Worm (Caenorhabditis elegans) whole organism, L1 larva: ENCODE results near the gene Y23B4A.1.

Experiments used
- ces-1 ChIP-seq: fragments of 150-350 bp; optimal IDR thresholded peaks from 2 replicates; lab custom pipeline; 2014; ENCODE audit warnings: missing biosample characterization, missing genetic modification reagents, missing genetic modification characterization
- dpl-1 ChIP-seq, 3 experiments: fragments of 150-350 bp in 2 of 3; sonication (generic microtip) in 1 of 3; optimal IDR thresholded peaks; 2 replicates each; lab custom pipeline; 2014 to 2017; ENCODE audit warnings: missing biosample characterization in 3 of 3, missing genetic modification characterization in 3 of 3, missing genetic modification reagents in 3 of 3
- efl-1 ChIP-seq, 4 experiments: fragments of 150-350 bp; optimal IDR thresholded peaks in 3 of 4; peaks in 1 of 4; 1 replicate in 1 of 4; 2 replicates in 3 of 4; lab custom pipeline; 2014; ENCODE audit warnings: missing biosample characterization in 2 of 4, missing genetic modification characterization in 2 of 4, missing genetic modification reagents in 2 of 4
- elt-3 ChIP-seq, 6 experiments: fragments of 150-350 bp in 1 of 6; sonication (generic microtip); optimal IDR thresholded peaks; 2 replicates each; lab custom pipeline; 2017 to 2018; ENCODE audit warnings: missing biosample characterization in 6 of 6, missing genetic modification characterization in 6 of 6, inconsistent platforms in 1 of 6
- lin-15B ChIP-seq: fragments of 150-350 bp; sonication (generic microtip); optimal IDR thresholded peaks from 3 replicates; lab custom pipeline; 2014; ENCODE audit warnings: missing biosample characterization, missing genetic modification characterization
- mdl-1 ChIP-seq, 2 experiments: fragments of 150-350 bp; optimal IDR thresholded peaks; 2 replicates each; lab custom pipeline; 2014 to 2017; ENCODE audit warnings: missing biosample characterization in 2 of 2, missing genetic modification characterization in 2 of 2, inconsistent platforms in 1 of 2
- nhr-28 ChIP-seq: fragments of 150-350 bp; optimal IDR thresholded peaks from 2 replicates; lab custom pipeline; 2014; ENCODE audit warnings: missing biosample characterization, missing genetic modification characterization
- zag-1 ChIP-seq: fragments of 150-350 bp; optimal IDR thresholded peaks from 2 replicates; lab custom pipeline; 2014; ENCODE audit warnings: missing biosample characterization, missing genetic modification characterization

DNA sequence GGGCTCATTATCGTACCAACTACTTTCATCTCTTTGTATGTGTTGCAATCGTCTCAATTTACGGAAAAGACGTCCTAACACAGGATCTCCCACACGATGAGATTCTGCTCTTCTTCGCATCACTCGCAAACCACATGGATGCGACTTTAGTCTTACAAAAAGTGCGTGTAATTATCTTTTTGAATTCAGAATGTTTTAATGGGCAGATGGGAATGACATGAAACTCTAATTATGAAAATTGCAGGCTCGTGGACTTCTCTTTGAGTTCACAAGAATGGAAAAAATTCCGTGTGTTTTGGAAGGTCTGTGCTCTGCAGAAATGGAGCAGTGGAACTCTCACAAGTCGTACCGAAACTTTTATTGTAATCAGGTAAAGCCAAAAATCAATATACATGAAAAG lies 15.7 kb downstream of the Y23B4A.1 start:
- TF ChIP-seq ces-1 (GFP tag; lab: Kevin White, UChicago) (no peak), nhr-28 (no peak), efl-1 (optimal IDR thresholded peaks at IDR 0.05; lab: Kevin White, UChicago) (no peak), efl-1 (GFP tag; optimal IDR thresholded peaks at IDR 0.05 in 1 of 2; lab: Kevin White, UChicago) (peak in 1 of 2 experiments; percentile 83), elt-3 (tag; optimal IDR thresholded peaks at IDR 0.05; lab: Kevin White, UChicago) (no peak), mdl-1 (tag; optimal IDR thresholded peaks at IDR 0.05; lab: Kevin White, UChicago) (no peak), dpl-1 (GFP tag; optimal IDR thresholded peaks at IDR 0.05; lab: Kevin White, UChicago) (no peak), zag-1 (tag; lab: Kevin White, UChicago) (no peak), lin-15B (no peak)
